Fruit fly (Drosophila melanogaster) whole organism, embryonic: ENCODE measurements around the gene dnc.

ENCODE experiments used
- Abd-B ChIP-seq: fragments of 200-800 bp; sonication (Bioruptor generic); optimal IDR thresholded peaks from 2 replicates; lab custom pipeline; 2018; ENCODE audit warnings: missing biosample characterization, mild to moderate bottlenecking, missing genetic modification characterization, moderate library complexity
- Adf1 ChIP-seq: fragments of 200-800 bp; sonication (Bioruptor generic); IDR thresholded peaks from 2 replicates; pipeline ENCODE4 v1.3.6; 2022; ENCODE audit warnings: missing biosample characterization, missing genetic modification characterization
- Atf-2 ChIP-seq: fragments of 200-800 bp; sonication (Bioruptor generic); optimal IDR thresholded peaks from 2 replicates; lab custom pipeline; 2016; ENCODE audit warnings: missing biosample characterization, missing genetic modification characterization
- BEAF-32 ChIP-seq: fragments of 200-800 bp; sonication (Bioruptor generic); optimal IDR thresholded peaks from 3 replicates; lab custom pipeline; 2017; ENCODE audit warnings: missing biosample characterization, missing genetic modification characterization, mild to moderate bottlenecking, moderate library complexity, missing genetic modification reagents
- Bteb2 ChIP-seq: fragments of 200-800 bp; sonication (Bioruptor generic); optimal IDR thresholded peaks from 2 replicates; lab custom pipeline; 2016; ENCODE audit warnings: missing biosample characterization, missing genetic modification characterization
- CG10267 ChIP-seq: fragments of 200-800 bp; sonication (Bioruptor generic); optimal IDR thresholded peaks from 2 replicates; lab custom pipeline; 2018; ENCODE audit warnings: missing biosample characterization, mild to moderate bottlenecking, missing genetic modification characterization, moderate library complexity
- CG11504 ChIP-seq: fragments of 200-800 bp; sonication (Bioruptor generic); optimal IDR thresholded peaks from 3 replicates; lab custom pipeline; 2019; ENCODE audit warnings: missing biosample characterization, mild to moderate bottlenecking, missing genetic modification characterization, moderate library complexity
- CG11696 ChIP-seq: fragments of 200-800 bp; sonication (Bioruptor generic); IDR thresholded peaks from 2 replicates; pipeline ENCODE4 v1.3.6; 2022; ENCODE audit warnings: missing biosample characterization, missing genetic modification characterization
- CG13123 ChIP-seq: fragments of 200-800 bp; sonication (Bioruptor generic); optimal IDR thresholded peaks from 2 replicates; lab custom pipeline; 2016; ENCODE audit warnings: missing biosample characterization, missing genetic modification characterization
- CG13624 ChIP-seq: fragments of 200-800 bp; sonication (Bioruptor generic); optimal IDR thresholded peaks from 2 replicates; lab custom pipeline; 2016; ENCODE audit warnings: missing biosample characterization, missing genetic modification characterization
- CG16779 ChIP-seq: fragments of 200-800 bp; sonication (Bioruptor generic); IDR thresholded peaks from 2 replicates; pipeline ENCODE4 v1.3.6; 2022; ENCODE audit warnings: missing biosample characterization, missing genetic modification characterization
- CG17568 ChIP-seq: fragments of 200-800 bp; sonication (Bioruptor generic); optimal IDR thresholded peaks from 2 replicates; lab custom pipeline; 2018; ENCODE audit warnings: missing biosample characterization, mild to moderate bottlenecking, missing genetic modification characterization, moderate library complexity
- CG18476 ChIP-seq: fragments of 200-800 bp; sonication (Bioruptor generic); optimal IDR thresholded peaks from 2 replicates; lab custom pipeline; 2016; ENCODE audit warnings: missing biosample characterization, mild to moderate bottlenecking, missing genetic modification characterization
- CG30020 ChIP-seq: fragments of 200-800 bp; optimal IDR thresholded peaks from 2 replicates; lab custom pipeline; 2019; ENCODE audit warnings: missing biosample characterization, mild to moderate bottlenecking, missing genetic modification characterization, moderate library complexity
- CG30431 ChIP-seq: fragments of 200-800 bp; sonication (Bioruptor generic); optimal IDR thresholded peaks from 2 replicates; lab custom pipeline; 2017; ENCODE audit warnings: missing biosample characterization, missing genetic modification characterization
- CG5180 ChIP-seq: fragments of 200-800 bp; sonication (Bioruptor generic); optimal IDR thresholded peaks from 3 replicates; lab custom pipeline; 2017; ENCODE audit warnings: missing biosample characterization, missing genetic modification characterization, mild to moderate bottlenecking, moderate library complexity, missing genetic modification reagents
- CG8924 ChIP-seq: fragments of 200-800 bp; optimal IDR thresholded peaks from 3 replicates; lab custom pipeline; 2019; ENCODE audit warnings: missing biosample characterization, mild to moderate bottlenecking, missing genetic modification characterization, moderate library complexity
- CG9727 ChIP-seq: fragments of 200-800 bp; sonication (Bioruptor generic); optimal IDR thresholded peaks from 3 replicates; lab custom pipeline; 2017; ENCODE audit warnings: missing biosample characterization, mild to moderate bottlenecking, missing genetic modification characterization
- CG9817 ChIP-seq: fragments of 200-800 bp; sonication (Bioruptor generic); optimal IDR thresholded peaks from 2 replicates; lab custom pipeline; 2018; ENCODE audit warnings: missing biosample characterization, mild to moderate bottlenecking, missing genetic modification characterization, moderate library complexity
- CkIIα-i1 ChIP-seq: fragments of 200-800 bp; sonication (Bioruptor generic); IDR thresholded peaks from 2 replicates; pipeline ENCODE4 v1.3.6; 2022; ENCODE audit warnings: missing biosample characterization, missing genetic modification characterization
- D19A ChIP-seq: fragments of 200-800 bp; optimal IDR thresholded peaks from 3 replicates; lab custom pipeline; 2019; ENCODE audit warnings: missing biosample characterization, mild to moderate bottlenecking, missing genetic modification characterization, moderate library complexity
- Drgx ChIP-seq: fragments of 200-800 bp; sonication (Bioruptor generic); IDR thresholded peaks from 2 replicates; pipeline ENCODE4 v1.3.6; 2022; ENCODE audit warnings: missing biosample characterization, missing genetic modification characterization
- Eip74EF ChIP-seq, 2 experiments: fragments of 200-800 bp in 1 of 2; fragments of >200 bp in 1 of 2; sonication (Bioruptor generic) in 1 of 2; optimal IDR thresholded peaks; 2 replicates each; lab custom pipeline; 2017 to 2019; ENCODE audit warnings: missing biosample characterization in 2 of 2, missing genetic modification characterization in 2 of 2, mild to moderate bottlenecking in 1 of 2, moderate library complexity in 1 of 2
- Fer2 ChIP-seq: fragments of 200-800 bp; sonication (Bioruptor generic); optimal IDR thresholded peaks from 2 replicates; lab custom pipeline; 2018; ENCODE audit warnings: missing biosample characterization, mild to moderate bottlenecking, missing genetic modification characterization, moderate library complexity
- Fer3 ChIP-seq: fragments of 200-800 bp; sonication (Bioruptor generic); optimal IDR thresholded peaks from 2 replicates; lab custom pipeline; 2018; ENCODE audit warnings: missing biosample characterization, mild to moderate bottlenecking, missing genetic modification characterization, moderate library complexity
- HHEX ChIP-seq: fragments of 200-800 bp; sonication (Bioruptor generic); optimal IDR thresholded peaks from 3 replicates; lab custom pipeline; 2017; ENCODE audit warnings: missing biosample characterization, mild to moderate bottlenecking, missing genetic modification characterization, missing genetic modification reagents
- Hey ChIP-seq: fragments of 200-800 bp; sonication (Bioruptor generic); optimal IDR thresholded peaks from 3 replicates; lab custom pipeline; 2018; ENCODE audit warnings: missing biosample characterization, mild to moderate bottlenecking, missing genetic modification characterization
- Hr51 ChIP-seq, 2 experiments: fragments of 200-800 bp; sonication (Bioruptor generic); optimal IDR thresholded peaks; 2 replicates in 1 of 2; 3 replicates in 1 of 2; lab custom pipeline; 2016 to 2018; ENCODE audit warnings: missing biosample characterization in 2 of 2, missing genetic modification characterization in 2 of 2, mild to moderate bottlenecking in 1 of 2, moderate library complexity in 1 of 2
- MTF-1 ChIP-seq: fragments of 200-800 bp; sonication (Bioruptor generic); optimal IDR thresholded peaks from 2 replicates; lab custom pipeline; 2018; ENCODE audit warnings: missing biosample characterization, mild to moderate bottlenecking, missing genetic modification characterization, borderline replicate concordance
- Med ChIP-seq: fragments of 200-800 bp; sonication (Bioruptor generic); peaks from one replicate; lab custom pipeline; 2016; ENCODE audit warnings: missing biosample characterization, missing genetic modification characterization, mild to moderate bottlenecking, inconsistent platforms, moderate library complexity
- Myb ChIP-seq: fragments of 200-800 bp; sonication (Bioruptor generic); optimal IDR thresholded peaks from 2 replicates; lab custom pipeline; 2016; ENCODE audit warnings: missing biosample characterization, missing genetic modification characterization
- Trl ChIP-seq, 3 experiments: fragments of >200 bp in 2 of 3; fragments of 200-800 bp in 1 of 3; sonication (Bioruptor generic) in 1 of 3; optimal IDR thresholded peaks; 2 replicates in 1 of 3; 3 replicates in 2 of 3; lab custom pipeline; 2016 to 2017; ENCODE audit warnings: missing biosample characterization in 1 of 3, missing genetic modification characterization in 1 of 3
- Usf ChIP-seq: fragments of 200-800 bp; sonication (Bioruptor generic); optimal IDR thresholded peaks from 2 replicates; lab custom pipeline; 2017; ENCODE audit warnings: missing genotype, missing biosample characterization, missing genetic modification characterization
- abd-A ChIP-seq: fragments of 200-800 bp; sonication (Bioruptor generic); optimal IDR thresholded peaks from 3 replicates; lab custom pipeline; 2019; ENCODE audit warnings: missing biosample characterization, mild to moderate bottlenecking, missing genetic modification characterization, moderate library complexity
- cato ChIP-seq: fragments of 200-800 bp; sonication (Bioruptor generic); optimal IDR thresholded peaks from 2 replicates; lab custom pipeline; 2016; ENCODE audit warnings: missing biosample characterization, missing genetic modification characterization, borderline replicate concordance
- chinmo ChIP-seq: fragments of 200-800 bp; sonication (Bioruptor generic); IDR thresholded peaks from 4 replicates; pipeline ENCODE4 v1.3.6; 2022; ENCODE audit warnings: missing biosample characterization, missing genetic modification characterization; ENCODE audit not compliant: partially characterized antibody
- cwo ChIP-seq: fragments of 200-800 bp; sonication (Bioruptor generic); optimal IDR thresholded peaks from 3 replicates; lab custom pipeline; 2017; ENCODE audit warnings: missing biosample characterization, missing genetic modification characterization, mild to moderate bottlenecking, moderate library complexity, missing genetic modification reagents
- fd3F ChIP-seq: fragments of 200-800 bp; sonication (Bioruptor generic); optimal IDR thresholded peaks from 2 replicates; lab custom pipeline; 2018; ENCODE audit warnings: missing biosample characterization, mild to moderate bottlenecking, missing genetic modification characterization, moderate library complexity
- jing ChIP-seq: fragments of 200-800 bp; sonication (Bioruptor generic); optimal IDR thresholded peaks from 2 replicates; lab custom pipeline; 2018; ENCODE audit warnings: missing biosample characterization, mild to moderate bottlenecking, missing genetic modification characterization
- scrt ChIP-seq: fragments of 200-800 bp; sonication (Bioruptor generic); optimal IDR thresholded peaks from 2 replicates; lab custom pipeline; 2018; ENCODE audit warnings: missing biosample characterization, mild to moderate bottlenecking, missing genetic modification characterization, moderate library complexity
- sd ChIP-seq: fragments of 200-800 bp; sonication (Bioruptor generic); optimal IDR thresholded peaks from 3 replicates; lab custom pipeline; 2018; ENCODE audit warnings: missing biosample characterization, mild to moderate bottlenecking, missing genetic modification characterization, moderate library complexity
- sens ChIP-seq: fragments of 200-800 bp; sonication (Bioruptor generic); peaks from one replicate; lab custom pipeline; 2016; ENCODE audit warnings: missing biosample characterization, missing genetic modification characterization
- slp2 ChIP-seq: fragments of 200-800 bp; sonication (Bioruptor generic); optimal IDR thresholded peaks from 2 replicates; lab custom pipeline; 2016; ENCODE audit warnings: missing biosample characterization, missing genetic modification characterization
- sqz ChIP-seq: fragments of 200-800 bp; sonication (Bioruptor generic); optimal IDR thresholded peaks from 3 replicates; lab custom pipeline; 2018; ENCODE audit warnings: missing biosample characterization, mild to moderate bottlenecking, missing genetic modification characterization
- ssp ChIP-seq: fragments of 200-800 bp; sonication (Bioruptor generic); IDR thresholded peaks from 2 replicates; pipeline ENCODE4 v1.3.6; 2022; ENCODE audit warnings: missing biosample characterization, missing genetic modification characterization
- tin ChIP-seq: fragments of 200-800 bp; sonication (Bioruptor generic); optimal IDR thresholded peaks from 3 replicates; lab custom pipeline; 2016; ENCODE audit warnings: missing biosample characterization, missing genetic modification characterization
- wek ChIP-seq: fragments of 200-800 bp; sonication (Bioruptor generic); optimal IDR thresholded peaks from 3 replicates; lab custom pipeline; 2018; ENCODE audit warnings: missing biosample characterization, mild to moderate bottlenecking, missing genetic modification characterization, moderate library complexity
- yki ChIP-seq: fragments of >200 bp; optimal IDR thresholded peaks from 3 replicates; lab custom pipeline; 2018

dnc gene

DNA sequence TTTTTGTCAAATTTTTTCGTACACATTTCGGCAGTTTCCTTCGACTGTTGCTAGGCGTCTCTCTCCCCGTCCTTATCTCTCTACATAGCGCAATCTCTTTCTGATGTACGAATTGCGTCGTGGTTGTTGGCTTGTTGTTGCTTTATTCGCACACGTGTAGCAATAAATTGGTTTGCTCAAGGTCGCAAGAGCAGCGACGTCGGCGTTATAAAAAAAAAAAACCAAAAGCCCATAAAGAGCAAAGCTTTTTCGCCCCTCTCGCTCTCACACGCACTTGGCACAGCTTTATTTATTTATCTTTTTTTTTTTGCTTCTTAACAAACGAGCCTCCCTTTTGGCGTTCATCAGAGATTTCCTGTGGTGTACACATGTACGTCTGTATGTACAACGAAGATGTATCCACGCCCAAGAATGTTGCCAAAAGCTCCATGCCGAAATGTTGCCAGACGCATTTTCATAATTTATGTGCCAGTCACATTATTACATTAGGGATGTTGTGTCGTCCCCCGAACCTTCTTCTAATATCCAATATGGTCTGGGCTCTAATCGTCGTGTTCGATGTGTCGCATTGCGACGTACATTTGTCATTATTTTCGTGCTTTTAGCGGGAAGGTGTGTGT is 203.2 kb downstream of the dnc start (continued):
- TF ChIP-seq sd (tag; lab: Kevin White, UChicago): peak; percentile 13
- TF ChIP-seq Trl (optimal IDR thresholded peaks at IDR 0.05; lab: Kevin White, UChicago): peak in 1 of 2 experiments; percentile 44
- TF ChIP-seq Trl (GFP tag; optimal IDR thresholded peaks at IDR 0.05; lab: Kevin White, UChicago): no peak
- peak; percentile 75; the same call in 3 of the 4 replicates for TF ChIP-seq chinmo (GFP tag; lab: Robert Waterston, UW)
- TF ChIP-seq CG9727: peak; percentile 33
- TF ChIP-seq jing (GFP tag; lab: Kevin White, UChicago): no peak
- peak in 1 of 2 experiments; percentile 18 for TF ChIP-seq Hr51 (GFP tag; optimal IDR thresholded peaks at IDR 0.05; lab: Kevin White, UChicago)
- TF ChIP-seq Hey (tag; lab: Kevin White, UChicago): peak; percentile 36
- peak; percentile 89 for TF ChIP-seq sqz
- peak; percentile 55 for TF ChIP-seq CG13624 (GFP tag; lab: Kevin White, UChicago)
- no peak for TF ChIP-seq CG30020
- peak; percentile 95 for TF ChIP-seq abd-A (tag; lab: Kevin White, UChicago)
- peak; percentile 85 for TF ChIP-seq Adf1 (GFP tag; lab: Robert Waterston, UW)
- peak; percentile 96 for TF ChIP-seq CG11504
- TF ChIP-seq Atf-2 (GFP tag; lab: Kevin White, UChicago): no peak

DNA sequence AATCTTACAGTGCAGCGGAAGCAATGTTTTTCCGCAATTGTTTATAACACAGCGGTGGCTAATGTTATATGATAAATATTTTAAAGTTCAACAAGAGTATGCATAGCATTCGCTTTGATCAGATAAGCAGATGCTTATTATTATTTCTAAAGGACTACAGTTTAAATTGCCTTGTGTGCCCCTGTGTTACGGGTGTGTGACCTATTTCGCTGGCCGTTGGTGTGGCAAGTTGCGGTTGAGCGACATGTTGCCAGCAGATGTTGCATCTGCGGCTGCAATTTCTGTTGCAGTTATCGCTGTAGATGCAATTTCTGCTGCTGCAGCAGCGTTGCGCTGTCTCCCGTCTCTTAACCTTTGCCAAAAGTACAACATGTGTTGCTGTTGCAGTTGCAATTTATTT is 204.0 kb downstream of the dnc start:
- TF ChIP-seq ssp (GFP tag; lab: Robert Waterston, UW) (no peak), fd3F (GFP tag; lab: Kevin White, UChicago) (no peak), CG11696 (peak; percentile 68; the same call in 1 of the 2 replicates), cato (no peak), MTF-1 (GFP tag; lab: Kevin White, UChicago) (no peak), cwo (GFP tag; lab: Kevin White, UChicago) (no peak), CG8924 (tag; lab: Kevin White, UChicago) (no peak), CG5180 (GFP tag; lab: Kevin White, UChicago) (no peak), wek (GFP tag; lab: Kevin White, UChicago) (no peak), CG30431 (GFP tag; lab: Kevin White, UChicago) (no peak), CG13123 (GFP tag; lab: Kevin White, UChicago) (no peak), Fer2 (tag; lab: Kevin White, UChicago) (no peak), Usf (GFP tag; lab: Kevin White, UChicago) (no peak), Abd-B (GFP tag; lab: Kevin White, UChicago) (no peak), Drgx (peak; percentile 82), Myb (GFP tag; lab: Kevin White, UChicago) (no peak), HHEX (GFP tag; lab: Kevin White, UChicago) (no peak), BEAF-32 (no peak), D19A (tag; lab: Kevin White, UChicago) (no peak), Bteb2 (GFP tag; lab: Kevin White, UChicago) (no peak), sens (GFP tag; lab: Kevin White, UChicago) (peak; percentile 45), tin (no peak), yki (lab: Kevin White, UChicago) (no peak), Med (GFP tag; lab: Kevin White, UChicago) (peak; percentile 57), CG18476 (no peak), CG10267 (tag; lab: Kevin White, UChicago) (no peak), CkIIα-i1 (GFP tag; lab: Robert Waterston, UW) (no peak), CG9817 (tag; lab: Kevin White, UChicago) (no peak), CG17568 (GFP tag; lab: Kevin White, UChicago) (no peak), Fer3 (tag; lab: Kevin White, UChicago) (no peak), CG16779 (GFP tag; lab: Robert Waterston, UW) (no peak), scrt (GFP tag; lab: Kevin White, UChicago) (no peak), Eip74EF (GFP tag; optimal IDR thresholded peaks at IDR 0.05; lab: Kevin White, UChicago) (no peak), slp2 (no peak)
